Worm (Caenorhabditis elegans) whole organism, L4/young adult: ENCODE measurements around the gene T04B2.3.

Source experiments
- W03F9.2 ChIP-seq: fragments of 150-350 bp; optimal IDR thresholded peaks from 2 replicates; lab custom pipeline; 2014; ENCODE audit warnings: missing biosample characterization, missing genetic modification characterization
- dao-5 ChIP-seq: sonication (generic microtip); optimal IDR thresholded peaks from 2 replicates; lab custom pipeline; 2016; ENCODE audit warnings: missing genotype, missing genetic modification characterization, moderate library complexity, missing compliant biosample characterization
- him-1 ChIP-seq: sonication (generic microtip); optimal IDR thresholded peaks from 2 replicates; lab custom pipeline; 2016; ENCODE audit warnings: missing genotype, missing genetic modification reagents, missing genetic modification characterization, missing compliant biosample characterization

The T04B2.3 gene

DNA sequence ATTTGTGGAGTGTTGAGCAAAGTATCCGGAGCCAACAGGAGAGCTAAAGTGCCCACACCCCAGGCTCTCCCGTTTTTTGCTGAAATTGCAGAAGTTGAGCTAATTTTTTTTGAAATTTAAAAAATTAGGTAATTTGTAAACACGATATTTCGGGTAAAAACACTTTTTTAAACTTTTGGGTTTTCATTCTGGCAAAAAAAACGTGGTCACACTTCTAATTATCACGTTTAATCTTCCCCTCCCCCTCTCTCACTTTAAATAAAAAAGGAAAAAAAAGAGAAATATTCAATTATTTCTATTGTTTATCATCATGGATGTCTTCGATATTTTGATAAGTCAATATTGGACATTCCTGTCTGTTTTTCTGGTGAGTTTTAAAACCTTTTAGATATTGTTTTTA is 14.2 kb upstream of the T04B2.3 start, which contains the start of gene F44D12.6:
Gene F44D12.6 (plus strand): TSS at position 301 of the 400 bp plus-strand sequence.
- TF ChIP-seq him-1 (tag; lab: Kevin White, UChicago) = no peak
- no peak for TF ChIP-seq dao-5

DNA sequence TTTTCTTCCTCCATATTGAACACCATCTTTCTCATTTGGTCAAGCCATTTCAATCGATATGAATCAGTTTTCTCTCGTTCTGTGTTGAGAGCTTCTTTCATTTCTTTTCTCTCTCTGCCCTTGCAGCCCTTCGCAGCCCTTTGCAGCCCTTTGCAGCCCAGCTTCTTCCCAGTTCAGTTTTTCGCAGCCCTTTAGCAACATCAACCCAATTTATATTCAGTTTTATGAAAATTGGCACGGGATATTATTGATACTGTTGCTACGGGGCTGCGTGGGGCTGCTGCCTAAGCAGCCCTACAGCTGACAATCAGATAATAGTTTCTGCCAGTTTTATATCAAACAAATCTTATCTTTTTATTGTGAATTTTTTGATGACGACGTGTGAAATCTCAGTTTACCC is 10.2 kb upstream of the T04B2.3 start, which contains the start of gene F44D12.10:
Gene F44D12.10 (minus strand): TSS at position 101 of the 400 bp plus-strand sequence.
- TF ChIP-seq him-1 (tag; lab: Kevin White, UChicago) = no peak
- no peak for TF ChIP-seq W03F9.2 (tag; lab: Kevin White, UChicago)
- TF ChIP-seq dao-5 = no peak

DNA sequence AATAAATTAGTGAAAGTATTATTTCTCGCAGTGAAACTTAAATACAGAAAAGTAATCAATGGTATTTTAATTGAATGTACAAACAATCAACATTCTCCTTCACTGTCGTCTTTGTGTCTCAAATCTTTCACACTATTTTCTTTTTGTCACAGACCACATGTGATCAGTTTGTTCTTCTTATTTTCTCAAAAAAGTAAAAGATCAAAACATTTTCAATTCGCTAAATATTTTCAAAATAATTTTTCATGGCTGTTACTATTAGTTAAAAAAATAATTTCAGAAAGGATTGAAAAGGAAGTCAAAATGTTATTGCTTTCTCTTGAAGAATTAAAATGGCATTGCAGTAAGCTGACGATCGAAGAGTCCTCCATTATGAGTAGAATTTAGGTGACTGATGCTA is 6.4 kb upstream of the T04B2.3 start, which contains the start of gene dhs-31:
Gene dhs-31 (minus strand): TSS at position 101 of the 400 bp plus-strand sequence.
- no peak for TF ChIP-seq dao-5
- no peak for TF ChIP-seq W03F9.2 (tag; lab: Kevin White, UChicago)
- TF ChIP-seq him-1 (tag; lab: Kevin White, UChicago) = no peak

DNA sequence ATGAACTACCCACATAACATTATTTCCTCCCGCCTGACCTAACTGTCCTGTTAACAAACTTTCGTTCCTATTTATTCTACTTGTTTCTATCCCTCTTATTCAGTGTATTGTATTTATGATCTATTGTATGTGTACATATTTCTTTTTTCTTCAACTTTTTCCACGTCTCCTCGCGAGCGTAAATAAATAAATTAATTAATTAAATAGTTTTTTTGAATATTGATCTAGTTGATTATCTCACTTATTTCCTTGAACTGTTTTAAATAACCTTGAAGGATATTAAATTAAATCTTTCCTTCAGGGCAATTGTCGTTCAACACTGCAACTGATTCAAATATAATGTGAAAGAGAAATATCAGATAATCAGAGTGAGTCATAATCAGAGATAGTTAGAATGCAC is 4.3 kb upstream of the T04B2.3 start, which contains the start of gene frk-1:
Gene frk-1 (plus strand): TSS at position 301 of the 400 bp plus-strand sequence.
- TF ChIP-seq him-1 (tag; lab: Kevin White, UChicago) (no peak), W03F9.2 (tag; lab: Kevin White, UChicago) (no peak), dao-5 (no peak)

DNA sequence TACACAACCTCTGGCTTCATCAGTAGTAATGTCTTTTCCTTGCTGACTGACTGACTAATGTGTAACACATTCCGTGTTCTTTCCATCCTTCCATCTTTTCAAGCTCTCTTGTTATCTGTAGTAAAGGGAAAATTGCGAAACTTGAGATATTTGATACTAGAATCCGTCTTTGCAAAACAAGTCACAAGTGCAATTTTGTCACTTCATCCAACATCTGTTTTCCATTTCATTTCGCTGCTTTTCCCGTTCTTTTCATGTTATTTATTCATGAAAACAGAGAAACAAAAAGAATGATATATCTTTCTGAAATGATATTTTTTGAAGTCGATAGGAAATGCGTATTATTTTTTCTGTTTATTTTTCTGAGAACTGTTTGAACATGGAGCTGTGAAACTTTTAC is 1.2 kb upstream of the T04B2.3 start:
- no peak for TF ChIP-seq dao-5
- no peak for TF ChIP-seq W03F9.2 (tag; lab: Kevin White, UChicago)
- no peak for TF ChIP-seq him-1 (tag; lab: Kevin White, UChicago)

DNA sequence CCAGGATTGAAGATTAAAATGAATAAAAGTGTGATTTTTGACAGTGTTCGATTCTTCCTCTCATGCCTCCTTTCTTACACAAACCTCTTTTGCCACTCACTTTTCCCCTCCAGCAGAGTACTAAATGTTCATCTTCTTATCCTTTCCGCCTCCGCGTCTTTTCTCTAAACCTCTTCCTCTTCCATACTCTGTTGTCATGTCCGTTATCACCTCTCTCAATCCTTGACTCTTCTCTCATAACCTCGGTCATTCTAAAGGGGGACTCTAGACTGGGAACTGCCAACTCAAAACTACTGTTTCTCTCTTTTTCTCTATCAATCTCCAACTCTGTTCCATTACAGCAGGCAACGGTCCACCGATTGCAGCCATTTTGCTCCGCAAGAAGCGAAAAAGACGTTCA is 1.1 kb downstream of the T04B2.3 start:
- TF ChIP-seq dao-5 (no peak), him-1 (tag; lab: Kevin White, UChicago) (no peak), W03F9.2 (tag; lab: Kevin White, UChicago) (no peak)

DNA sequence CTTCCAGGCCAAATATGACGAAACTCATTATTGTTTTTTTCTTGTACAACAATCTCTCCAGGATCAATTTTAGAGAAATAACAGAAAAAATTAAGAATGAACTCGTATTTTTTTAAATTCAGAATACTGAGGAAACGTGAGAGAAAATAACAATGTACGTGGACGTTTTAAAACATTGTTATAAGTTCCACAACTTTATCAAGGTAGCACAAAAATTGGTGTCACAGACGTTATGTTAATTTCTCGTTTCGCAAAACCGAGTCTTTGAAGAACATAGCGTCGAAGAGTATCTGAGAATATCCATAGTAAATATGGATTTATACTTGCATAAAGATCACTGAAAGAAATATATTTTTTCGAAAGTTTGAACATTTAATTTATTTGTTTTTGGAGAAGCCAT is 3.9 kb downstream of the T04B2.3 start, which contains the start of gene T04B2.8:
Gene T04B2.8 (minus strand): TSS at position 101 of the 400 bp plus-strand sequence.
- TF ChIP-seq dao-5 (no peak), W03F9.2 (tag; lab: Kevin White, UChicago) (no peak), him-1 (tag; lab: Kevin White, UChicago) (no peak)

DNA sequence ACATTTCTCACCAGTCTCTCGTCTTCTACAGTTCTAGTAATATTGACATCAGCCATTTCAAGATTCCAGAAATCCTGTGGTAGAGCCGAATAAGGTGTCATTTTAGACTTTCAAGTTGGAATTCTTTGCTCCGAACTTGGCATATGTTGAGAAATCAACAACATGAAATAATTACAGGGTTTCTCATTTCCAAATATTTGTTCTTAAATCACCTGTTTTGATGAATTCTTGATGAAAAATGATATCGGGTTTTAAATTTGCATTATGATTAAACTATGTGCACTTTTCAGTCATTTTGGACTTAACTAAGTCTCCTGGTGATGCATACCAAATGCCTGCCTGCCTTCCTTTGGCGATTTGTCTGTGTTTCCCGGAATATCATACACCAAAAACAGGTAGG is 6.3 kb downstream of the T04B2.3 start, which contains the start of gene srv-12:
Gene srv-12 (minus strand): TSS at position 101 of the 400 bp plus-strand sequence.
- TF ChIP-seq dao-5 = no peak

DNA sequence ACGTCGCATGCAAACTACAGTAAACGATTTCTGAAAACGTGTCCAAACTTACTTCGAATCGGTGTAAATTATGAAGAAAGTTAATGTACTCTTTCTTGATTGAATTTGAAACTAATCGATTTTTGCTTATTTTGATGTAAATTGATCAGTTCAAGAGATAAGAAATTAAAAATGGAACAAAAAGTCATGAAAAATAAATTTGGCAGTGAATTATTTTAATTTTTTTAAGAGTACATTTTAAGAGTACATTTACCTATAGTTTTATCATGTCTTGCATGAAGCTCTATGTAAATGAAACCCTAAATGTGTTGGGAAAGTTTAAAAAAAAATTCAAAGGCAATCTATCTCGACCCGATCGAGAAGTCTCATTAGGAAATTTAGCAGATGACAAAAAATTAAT is 8.9 kb downstream of the T04B2.3 start, which contains the start of gene T04B2.7:
Gene T04B2.7 (minus strand): TSS at position 101 of the 400 bp plus-strand sequence.
- TF ChIP-seq W03F9.2 (tag; lab: Kevin White, UChicago) (no peak), dao-5 (no peak), him-1 (tag; lab: Kevin White, UChicago) (no peak)

DNA sequence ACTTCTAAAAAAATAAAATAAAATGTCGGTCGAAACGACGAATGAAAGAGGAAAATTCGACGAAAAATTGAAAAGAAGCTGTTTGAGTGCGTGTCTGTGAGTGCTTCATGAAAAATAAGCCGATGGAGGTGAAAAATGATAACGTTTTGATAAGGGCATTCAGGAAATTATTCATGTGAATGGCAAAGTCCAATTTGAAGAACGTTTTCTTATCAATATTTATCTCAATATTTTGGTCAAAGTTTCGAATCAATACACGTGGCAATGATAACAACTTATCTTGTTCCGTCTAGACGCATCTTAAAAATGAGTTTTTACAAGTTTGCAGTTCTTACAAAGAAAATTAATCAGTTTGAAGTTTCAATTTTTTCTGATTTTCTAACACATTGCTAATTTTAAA is 12.0 kb downstream of the T04B2.3 start:
- TF ChIP-seq him-1 (tag; lab: Kevin White, UChicago) (no peak), W03F9.2 (tag; lab: Kevin White, UChicago) (no peak), dao-5 (no peak)

DNA sequence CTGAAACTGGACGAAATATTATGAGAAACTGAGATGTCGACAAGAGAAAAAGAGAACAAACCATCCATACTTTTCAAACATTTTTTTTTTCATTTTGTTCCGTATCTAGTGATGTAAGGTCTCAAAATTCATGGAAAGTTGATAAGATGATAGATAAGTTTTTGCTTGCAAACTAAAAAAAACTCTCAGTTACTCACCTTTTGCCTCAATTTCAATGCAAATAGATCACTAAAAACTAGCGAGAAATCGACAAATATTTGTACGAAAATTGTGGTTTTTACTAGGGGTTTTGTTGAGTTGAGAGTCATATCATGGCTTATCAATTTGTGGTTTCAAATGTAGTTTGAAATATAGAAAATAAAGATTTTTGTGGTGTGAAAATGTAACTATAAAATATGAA is 13.6 kb downstream of the T04B2.3 start:
- TF ChIP-seq him-1 (tag; lab: Kevin White, UChicago) (no peak), dao-5 (no peak)

DNA sequence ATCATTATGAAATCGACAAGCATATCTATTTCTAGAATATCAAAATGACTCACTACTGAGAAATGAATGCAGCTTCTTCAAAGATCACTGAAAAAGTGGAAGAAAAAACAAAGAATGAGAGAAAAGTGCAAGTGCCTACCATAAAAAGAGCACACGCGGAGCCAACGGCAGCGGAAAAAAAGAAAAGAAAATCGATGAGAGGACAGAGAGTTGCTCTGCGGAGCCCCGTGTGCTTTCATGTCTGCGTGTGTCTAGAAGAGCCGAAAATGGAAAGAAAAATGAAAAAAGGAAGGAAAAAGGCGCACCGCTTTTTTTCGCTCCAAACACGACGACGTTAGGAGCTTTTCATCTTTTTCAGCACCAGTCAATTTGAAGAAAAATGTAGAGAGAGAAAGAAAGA is 15.5 kb downstream of the T04B2.3 start, which contains the start of gene ipla-7:
Gene ipla-7 (minus strand): TSS at position 122 of the 400 bp plus-strand sequence.
- TF ChIP-seq W03F9.2 (tag; lab: Kevin White, UChicago) (no peak), him-1 (tag; lab: Kevin White, UChicago) (no peak), dao-5 (no peak)

DNA sequence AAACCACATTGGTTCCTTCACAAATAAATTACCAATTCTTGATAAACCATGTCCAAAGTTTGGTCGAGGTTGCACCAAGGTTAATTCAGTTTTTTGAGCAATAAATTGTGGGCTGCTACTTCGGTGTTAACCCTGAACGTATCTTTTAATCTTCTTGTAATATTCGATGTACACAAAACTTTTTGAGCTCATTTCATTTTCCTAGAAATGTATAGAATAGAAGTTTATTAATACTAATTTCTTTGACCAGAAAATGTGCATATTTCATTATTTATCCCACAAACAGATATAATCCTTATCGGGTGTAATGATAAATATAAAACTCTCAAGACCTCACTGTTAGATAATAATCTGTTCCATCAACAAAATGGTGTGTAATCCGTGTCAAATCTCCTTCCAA is 16.7 kb downstream of the T04B2.3 start:
- no peak for TF ChIP-seq him-1 (tag; lab: Kevin White, UChicago)
- no peak for TF ChIP-seq W03F9.2 (tag; lab: Kevin White, UChicago)
- TF ChIP-seq dao-5 = no peak

DNA sequence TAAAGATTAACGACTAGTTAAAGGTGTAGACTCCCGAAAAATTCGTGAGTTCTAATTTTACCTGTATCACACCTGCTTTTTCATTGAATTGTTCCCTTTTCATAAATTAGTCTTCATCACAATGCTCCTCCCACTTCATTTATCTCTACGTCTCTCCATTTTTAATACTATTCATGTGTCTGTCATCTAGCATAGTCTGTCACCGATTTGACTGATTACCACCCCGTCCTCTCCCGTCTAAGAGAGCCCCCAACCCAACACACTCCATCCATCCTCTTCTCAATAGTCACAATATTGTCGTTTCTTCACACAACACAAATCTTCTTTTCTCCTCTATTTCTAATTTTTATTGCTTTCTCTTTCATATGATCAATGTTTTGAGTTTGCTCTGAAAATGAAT is 18.0 kb downstream of the T04B2.3 start:
- TF ChIP-seq dao-5 (no peak), him-1 (tag; lab: Kevin White, UChicago) (no peak), W03F9.2 (tag; lab: Kevin White, UChicago) (no peak)

DNA sequence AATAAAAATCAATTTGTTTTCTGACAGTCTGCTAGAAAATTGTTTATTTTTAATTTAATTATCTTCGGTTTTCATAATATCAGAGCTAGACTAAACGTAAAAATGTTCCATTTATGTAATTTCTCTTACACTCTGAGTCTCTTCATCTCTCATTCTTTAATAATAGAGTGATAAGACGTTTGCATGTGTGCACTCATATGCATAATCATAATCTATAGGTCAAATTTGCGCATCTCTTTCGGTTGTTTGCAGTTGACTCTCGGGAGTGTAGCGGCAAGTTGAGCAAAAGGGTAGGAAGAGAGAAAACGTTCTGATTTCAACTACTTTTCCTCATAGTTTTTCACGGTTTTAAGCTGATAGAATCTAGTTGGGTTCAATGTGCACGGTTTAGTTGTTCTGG is 19.2 kb downstream of the T04B2.3 start:
- TF ChIP-seq W03F9.2 (tag; lab: Kevin White, UChicago) (no peak), dao-5 (no peak), him-1 (tag; lab: Kevin White, UChicago) (no peak)
